Fruit fly (Drosophila melanogaster): ENCODE results near the gene CtsB.

Gene CtsB

dm6 chrX:13783958-13784907 lies 2.3 kb upstream of the CtsB start (continued):
- TF ChIP-seq Mes4 (GFP tag; optimal IDR thresholded peaks at IDR 0.05) = no peak
- peak; percentile 71 for TF ChIP-seq Sox100B (GFP tag; optimal IDR thresholded peaks at IDR 0.05)
- no peak for TF ChIP-seq hkb (optimal IDR thresholded peaks at IDR 0.05)
- TF ChIP-seq hkb (GFP tag; IDR thresholded peaks at IDR 0.05) = peak; percentile 59
- peak; percentile 18 for TF ChIP-seq CG15514 (GFP tag; optimal IDR thresholded peaks at IDR 0.05)
- TF ChIP-seq Atf-2 (GFP tag; optimal IDR thresholded peaks at IDR 0.05) = no peak
- no peak for TF ChIP-seq ash1 (GFP tag; optimal IDR thresholded peaks at IDR 0.05)
- TF ChIP-seq CG17385 (GFP tag; optimal IDR thresholded peaks at IDR 0.05) = peak; percentile 75
- TF ChIP-seq unpg (GFP tag; optimal IDR thresholded peaks at IDR 0.05) = peak; percentile 67
- TF ChIP-seq Xbp1 (GFP tag; optimal IDR thresholded peaks at IDR 0.05) = peak; percentile 69
- peak; percentile 61 for TF ChIP-seq Asciz (GFP tag; optimal IDR thresholded peaks at IDR 0.05)
- TF ChIP-seq Lhr (GFP tag; optimal IDR thresholded peaks at IDR 0.05) = peak; percentile 21
- TF ChIP-seq Sin3A (optimal IDR thresholded peaks at IDR 0.05) = no peak
- peak; percentile 44 for TF ChIP-seq pum (GFP tag; optimal IDR thresholded peaks at IDR 0.05)
- no peak for TF ChIP-seq CG17328 (GFP tag; IDR thresholded peaks at IDR 0.05)
- TF ChIP-seq phol (tag; optimal IDR thresholded peaks at IDR 0.05) = peak; percentile 76
- TF ChIP-seq pho (GFP tag; optimal IDR thresholded peaks at IDR 0.05) = peak; percentile 6
- TF ChIP-seq CG17829 (tag; optimal IDR thresholded peaks at IDR 0.05) = peak; percentile 33
- 0 out of 2 replicates have a peak, but pooled peaks have one; percentile 28 for TF ChIP-seq CG14441 (GFP tag; IDR thresholded peaks at IDR 0.05)
- peak; percentile 36 for TF ChIP-seq CG8944 (GFP tag; optimal IDR thresholded peaks at IDR 0.05)
- TF ChIP-seq Jarid2 (GFP tag; optimal IDR thresholded peaks at IDR 0.05) = no peak
- TF ChIP-seq CG17612 (GFP tag; IDR thresholded peaks at IDR 0.05) = no peak
- TF ChIP-seq lilli (GFP tag; optimal IDR thresholded peaks at IDR 0.05) = peak; percentile 49
- no peak for TF ChIP-seq CG15479 (GFP tag; optimal IDR thresholded peaks at IDR 0.05)
- TF ChIP-seq CG10431 (GFP tag; optimal IDR thresholded peaks at IDR 0.05) = peak; percentile 27
- no peak for TF ChIP-seq CG31388 (GFP tag; optimal IDR thresholded peaks at IDR 0.05)
- TF ChIP-seq kay (GFP tag; optimal IDR thresholded peaks at IDR 0.05) = no peak
- TF ChIP-seq Optix (GFP tag; IDR thresholded peaks at IDR 0.05) = no peak
- 0 out of 2 replicates have a peak, but pooled peaks have one; percentile 14 for TF ChIP-seq Rfx (GFP tag; IDR thresholded peaks at IDR 0.05)
- TF ChIP-seq CG10209 (GFP tag; optimal IDR thresholded peaks at IDR 0.05) = peak; percentile 42
- TF ChIP-seq trem (tag; optimal IDR thresholded peaks at IDR 0.05) = peak; percentile 25
- TF ChIP-seq CG43689 (GFP tag; IDR thresholded peaks at IDR 0.05) = no peak
- no peak for TF ChIP-seq corto (GFP tag; optimal IDR thresholded peaks at IDR 0.05)
- peak; percentile 0 for TF ChIP-seq cwo (GFP tag; optimal IDR thresholded peaks at IDR 0.05)
- TF ChIP-seq tup (GFP tag; optimal IDR thresholded peaks at IDR 0.05) = peak; percentile 17
- no peak for TF ChIP-seq toy (GFP tag; IDR thresholded peaks at IDR 0.05)
- peak; percentile 94 for TF ChIP-seq Adf1 (GFP tag; IDR thresholded peaks at IDR 0.05)
- no peak for TF ChIP-seq B-H2 (GFP tag; optimal IDR thresholded peaks at IDR 0.05)
- TF ChIP-seq vvl (GFP tag; IDR thresholded peaks at IDR 0.05) = peak; percentile 73
- no peak for TF ChIP-seq CG16779 (GFP tag; IDR thresholded peaks at IDR 0.05)
- TF ChIP-seq CG13624 (GFP tag; optimal IDR thresholded peaks at IDR 0.05) = peak; percentile 20
- peak; percentile 48 for TF ChIP-seq az2 (GFP tag; optimal IDR thresholded peaks at IDR 0.05)
- TF ChIP-seq pros (GFP tag; optimal IDR thresholded peaks at IDR 0.05) = peak; percentile 47
- TF ChIP-seq wdn (GFP tag; IDR thresholded peaks at IDR 0.05) = no peak
- no peak for TF ChIP-seq Doc2 (GFP tag; IDR thresholded peaks at IDR 0.05)
- peak; percentile 61 for TF ChIP-seq CG18262 (tag; optimal IDR thresholded peaks at IDR 0.05)
- no peak for TF ChIP-seq pzg (GFP tag; optimal IDR thresholded peaks at IDR 0.05)
- 0 out of 2 replicates have a peak, but pooled peaks have one; percentile 30 for TF ChIP-seq wor (GFP tag; IDR thresholded peaks at IDR 0.05)
- TF ChIP-seq CG18619 (GFP tag; optimal IDR thresholded peaks at IDR 0.05) = peak; percentile 35
